Worm (Caenorhabditis elegans) whole organism, young adult: ENCODE data around the gene perm-2.

Experiments used
- B0035.1 ChIP-seq: sonication (generic microtip); optimal IDR thresholded peaks from 2 replicates; lab custom pipeline; 2016; ENCODE audit warnings: missing genetic modification characterization, mild to moderate bottlenecking, missing compliant biosample characterization, missing genotype, missing genetic modification reagents
- B0261.1 ChIP-seq: sonication (generic microtip); optimal IDR thresholded peaks from 2 replicates; lab custom pipeline; 2016; ENCODE audit warnings: mild to moderate bottlenecking, missing genetic modification characterization, moderate library complexity, missing compliant biosample characterization
- C17E4.6 ChIP-seq: fragments of 200-800 bp; sonication (Bioruptor generic); IDR thresholded peaks from 2 replicates; pipeline ENCODE4 v1.3.6; 2022; ENCODE audit warnings: missing genetic modification reagents, missing genetic modification characterization, missing compliant biosample characterization
- D2030.7 ChIP-seq: fragments of 200-800 bp; sonication (Bioruptor generic); IDR thresholded peaks from 2 replicates; pipeline ENCODE4 v1.3.6; 2022; ENCODE audit warnings: missing genetic modification reagents, missing genetic modification characterization, missing compliant biosample characterization
- F22D6.2 ChIP-seq: sonication (generic microtip); optimal IDR thresholded peaks from 2 replicates; lab custom pipeline; 2016; ENCODE audit warnings: mild to moderate bottlenecking, missing genetic modification characterization, missing compliant biosample characterization
- F49E8.2 ChIP-seq: sonication (generic microtip); optimal IDR thresholded peaks from 3 replicates; lab custom pipeline; 2017; ENCODE audit warnings: missing genetic modification characterization, mild to moderate bottlenecking, missing compliant biosample characterization, antibody characterized with exemption, moderate library complexity; ENCODE audit not compliant: insufficient read depth
- F57C9.4 ChIP-seq: sonication (generic microtip); optimal IDR thresholded peaks from 2 replicates; lab custom pipeline; 2017; ENCODE audit warnings: mild to moderate bottlenecking, missing genetic modification characterization, missing compliant biosample characterization
- K12H6.12 ChIP-seq: fragments of 200-800 bp; sonication (Bioruptor generic); optimal IDR thresholded peaks from 2 replicates; lab custom pipeline; 2018; ENCODE audit warnings: mild to moderate bottlenecking, missing genetic modification characterization, missing compliant biosample characterization
- T07F8.4 ChIP-seq: sonication (generic microtip); optimal IDR thresholded peaks from 2 replicates; lab custom pipeline; 2016; ENCODE audit warnings: mild to moderate bottlenecking, missing genetic modification characterization, moderate library complexity, missing compliant biosample characterization
- Y53F4B.3 ChIP-seq: fragments of 200-800 bp; sonication (Bioruptor generic); IDR thresholded peaks from 2 replicates; pipeline ENCODE4 v1.3.6; 2022; ENCODE audit warnings: missing genetic modification reagents, missing genetic modification characterization, missing compliant biosample characterization
- aptf-2 ChIP-seq: fragments of 200-800 bp; sonication (Bioruptor generic); conservative IDR thresholded peaks from 2 replicates; pipeline ENCODE4 v1.3.6; 2022; ENCODE audit warnings: missing genetic modification reagents, missing genetic modification characterization, missing compliant biosample characterization
- attf-5 ChIP-seq: fragments of 200-800 bp; sonication (Bioruptor generic); optimal IDR thresholded peaks from 2 replicates; lab custom pipeline; 2018; ENCODE audit warnings: mild to moderate bottlenecking, missing genetic modification characterization, missing compliant biosample characterization
- attf-6 ChIP-seq: fragments of 200-800 bp; sonication (Bioruptor generic); IDR thresholded peaks from 2 replicates; pipeline ENCODE4 v1.3.6; 2022; ENCODE audit warnings: missing genetic modification reagents, missing genetic modification characterization, missing compliant biosample characterization
- ccch-3 ChIP-seq: fragments of 200-800 bp; sonication (Bioruptor generic); optimal IDR thresholded peaks from 2 replicates; lab custom pipeline; 2018; ENCODE audit warnings: mild to moderate bottlenecking, missing genetic modification characterization, missing compliant biosample characterization
- cebp-1 ChIP-seq, 2 experiments: fragments of 200-800 bp in 1 of 2; sonication (Bioruptor generic) in 1 of 2; sonication (generic microtip) in 1 of 2; IDR thresholded peaks in 1 of 2; optimal IDR thresholded peaks in 1 of 2; 2 replicates each; pipeline versions ENCODE4 v1.3.6 to Lab custom; 2017 to 2022; ENCODE audit warnings: missing compliant biosample characterization in 2 of 2, missing genetic modification characterization in 2 of 2, mild to moderate bottlenecking in 1 of 2, missing genetic modification reagents in 1 of 2, moderate library complexity in 1 of 2
- ceh-27 ChIP-seq: fragments of 200-800 bp; sonication (Bioruptor generic); optimal IDR thresholded peaks from 2 replicates; lab custom pipeline; 2018; ENCODE audit warnings: mild to moderate bottlenecking, missing genetic modification characterization, moderate library complexity, missing compliant biosample characterization
- ceh-40 ChIP-seq: fragments of 200-800 bp; sonication (Bioruptor generic); IDR thresholded peaks from 2 replicates; pipeline ENCODE4 v1.3.6; 2022; ENCODE audit warnings: missing genetic modification characterization, missing compliant biosample characterization
- ceh-91 ChIP-seq: fragments of 200-800 bp; sonication (Bioruptor generic); IDR thresholded peaks from 2 replicates; pipeline ENCODE4 v1.3.6; 2022; ENCODE audit warnings: missing genetic modification reagents, missing genetic modification characterization, missing compliant biosample characterization
- die-1 ChIP-seq: sonication (generic microtip); optimal IDR thresholded peaks from 2 replicates; lab custom pipeline; 2016; ENCODE audit warnings: missing genotype, mild to moderate bottlenecking, missing genetic modification characterization, missing compliant biosample characterization
- efl-1 ChIP-seq: fragments of 150-350 bp; optimal IDR thresholded peaks from 2 replicates; lab custom pipeline; 2014; ENCODE audit warnings: missing biosample characterization, missing genetic modification reagents, missing genetic modification characterization
- egrh-3 ChIP-seq: fragments of 200-800 bp; sonication (Bioruptor generic); IDR thresholded peaks from 2 replicates; pipeline ENCODE4 v1.3.6; 2022; ENCODE audit warnings: missing genetic modification reagents, missing genetic modification characterization, missing compliant biosample characterization
- fkh-3 ChIP-seq: sonication (generic microtip); optimal IDR thresholded peaks from 2 replicates; lab custom pipeline; 2016; ENCODE audit warnings: mild to moderate bottlenecking, missing genetic modification characterization, missing compliant biosample characterization
- hmg-1.2 ChIP-seq: fragments of 200-800 bp; sonication (Bioruptor generic); IDR thresholded peaks from 2 replicates; pipeline ENCODE4 v1.3.6; 2022; ENCODE audit warnings: missing genetic modification reagents, missing genetic modification characterization, missing compliant biosample characterization
- hmg-20 ChIP-seq: fragments of 200-800 bp; sonication (Bioruptor generic); IDR thresholded peaks from 2 replicates; pipeline ENCODE4 v1.3.6; 2022; ENCODE audit warnings: missing genetic modification reagents, missing genetic modification characterization, missing compliant biosample characterization
- hsf-1 ChIP-seq: fragments of 200-800 bp; sonication (Bioruptor generic); IDR thresholded peaks from 2 replicates; pipeline ENCODE4 v1.3.6; 2022; ENCODE audit warnings: missing genetic modification reagents, missing genetic modification characterization, missing compliant biosample characterization
- lin-54 ChIP-seq: fragments of 200-800 bp; sonication (Bioruptor generic); optimal IDR thresholded peaks from 2 replicates; lab custom pipeline; 2018; ENCODE audit warnings: mild to moderate bottlenecking, missing genetic modification characterization, missing compliant biosample characterization
- lsl-1 ChIP-seq: fragments of 200-800 bp; sonication (Bioruptor generic); optimal IDR thresholded peaks from 2 replicates; lab custom pipeline; 2018; ENCODE audit warnings: mild to moderate bottlenecking, missing genetic modification characterization, moderate library complexity, missing compliant biosample characterization
- lsy-27 ChIP-seq: sonication (generic microtip); optimal IDR thresholded peaks from 2 replicates; lab custom pipeline; 2017; ENCODE audit warnings: missing genetic modification characterization, mild to moderate bottlenecking, missing compliant biosample characterization, antibody characterized with exemption, missing genotype, borderline replicate concordance; ENCODE audit not compliant: insufficient read depth
- madf-6 ChIP-seq: fragments of 200-800 bp; sonication (Bioruptor generic); IDR thresholded peaks from 2 replicates; pipeline ENCODE4 v1.3.6; 2022; ENCODE audit warnings: missing genetic modification reagents, missing genetic modification characterization, missing compliant biosample characterization
- madf-8 ChIP-seq: fragments of 200-800 bp; sonication (Bioruptor generic); conservative IDR thresholded peaks from 2 replicates; pipeline ENCODE4 v1.3.6; 2022; ENCODE audit warnings: missing genetic modification reagents, missing genetic modification characterization, missing compliant biosample characterization
- mcd-1 ChIP-seq: fragments of 200-800 bp; sonication (Bioruptor generic); IDR thresholded peaks from 2 replicates; pipeline ENCODE4 v1.3.6; 2022; ENCODE audit warnings: missing genetic modification reagents, missing genetic modification characterization, missing compliant biosample characterization
- mes-4 ChIP-seq: sonication (generic microtip); optimal IDR thresholded peaks from 2 replicates; lab custom pipeline; 2016; ENCODE audit warnings: missing genotype, missing genetic modification characterization, missing compliant biosample characterization
- nfya-2 ChIP-seq: fragments of 200-800 bp; sonication (Bioruptor generic); IDR thresholded peaks from 2 replicates; pipeline ENCODE4 v1.3.6; 2022; ENCODE audit warnings: missing genetic modification reagents, missing genetic modification characterization, missing compliant biosample characterization
- nfyb-1 ChIP-seq: fragments of 200-800 bp; sonication (Bioruptor generic); IDR thresholded peaks from 2 replicates; pipeline ENCODE4 v1.3.6; 2022; ENCODE audit warnings: missing genetic modification reagents, missing genetic modification characterization, missing compliant biosample characterization
- nhr-120 ChIP-seq: fragments of 200-800 bp; sonication (Bioruptor generic); IDR thresholded peaks from 2 replicates; pipeline ENCODE4 v1.3.6; 2022; ENCODE audit warnings: missing genetic modification characterization, missing compliant biosample characterization
- nhr-80 ChIP-seq: sonication (generic microtip); optimal IDR thresholded peaks from 2 replicates; lab custom pipeline; 2016; ENCODE audit warnings: missing genetic modification characterization, missing compliant biosample characterization
- sdz-38 ChIP-seq: sonication (generic microtip); optimal IDR thresholded peaks from 2 replicates; lab custom pipeline; 2016; ENCODE audit warnings: missing genotype, missing genetic modification characterization, missing compliant biosample characterization
- snpc-1.1 ChIP-seq: sonication (generic microtip); optimal IDR thresholded peaks from 2 replicates; lab custom pipeline; 2017; ENCODE audit warnings: missing genetic modification characterization, mild to moderate bottlenecking, missing compliant biosample characterization, antibody characterized with exemption, moderate library complexity, missing genotype, missing genetic modification reagents; ENCODE audit not compliant: insufficient read depth
- snpc-1.3 ChIP-seq: sonication (generic microtip); optimal IDR thresholded peaks from 2 replicates; lab custom pipeline; 2017; ENCODE audit warnings: missing genetic modification characterization, mild to moderate bottlenecking, missing compliant biosample characterization, antibody characterized with exemption, moderate library complexity, missing genotype, missing genetic modification reagents; ENCODE audit not compliant: insufficient read depth
- snpc-3.4 ChIP-seq: sonication (generic microtip); optimal IDR thresholded peaks from 2 replicates; lab custom pipeline; 2017; ENCODE audit warnings: missing genetic modification characterization, mild to moderate bottlenecking, missing compliant biosample characterization, antibody characterized with exemption, moderate library complexity, missing genotype, missing genetic modification reagents
- sptf-2 ChIP-seq: fragments of 200-800 bp; sonication (Bioruptor generic); optimal IDR thresholded peaks from 2 replicates; lab custom pipeline; 2018; ENCODE audit warnings: mild to moderate bottlenecking, missing genetic modification characterization, missing compliant biosample characterization
- tbp1 ChIP-seq: fragments of 200-800 bp; sonication (Bioruptor generic); optimal IDR thresholded peaks from 2 replicates; lab custom pipeline; 2018; ENCODE audit warnings: mild to moderate bottlenecking, missing genetic modification characterization, missing compliant biosample characterization
- unc-62 ChIP-seq: fragments of 150-350 bp; optimal IDR thresholded peaks from 2 replicates; lab custom pipeline; 2014; ENCODE audit warnings: missing biosample characterization, missing genetic modification reagents, missing genetic modification characterization
- xnd-1 ChIP-seq: sonication (generic microtip); optimal IDR thresholded peaks from 2 replicates; lab custom pipeline; 2016; ENCODE audit warnings: missing genotype, missing genetic modification reagents, missing genetic modification characterization, missing compliant biosample characterization
- ztf-22 ChIP-seq: fragments of 200-800 bp; sonication (Bioruptor generic); optimal IDR thresholded peaks from 2 replicates; lab custom pipeline; 2018; ENCODE audit warnings: mild to moderate bottlenecking, missing genetic modification characterization, moderate library complexity, missing compliant biosample characterization
- ztf-28 ChIP-seq: fragments of 200-800 bp; sonication (Bioruptor generic); IDR thresholded peaks from 2 replicates; pipeline ENCODE4 v1.3.6; 2022; ENCODE audit warnings: missing genetic modification reagents, missing genetic modification characterization, missing compliant biosample characterization

perm-2 gene

ce11 chrIV:1168311-1168965 lies 41.8 kb downstream of the perm-2 start (continued):
- no peak for TF ChIP-seq D2030.7
- TF ChIP-seq madf-6, result no peak
- peak; percentile 50; the same call in 1 of the 2 replicates for TF ChIP-seq mcd-1
- TF ChIP-seq C17E4.6, result no peak
- TF ChIP-seq lin-54 (GFP tag; lab: Kevin White, UChicago), result peak; percentile 15
- no peak for TF ChIP-seq ceh-40
- no peak for TF ChIP-seq lsy-27 (tag; lab: Kevin White, UChicago)
- no peak for TF ChIP-seq T07F8.4 (tag; lab: Kevin White, UChicago)
- TF ChIP-seq sptf-2 (GFP tag; lab: Kevin White, UChicago), result no peak
- TF ChIP-seq nfyb-1 (GFP tag; lab: Robert Waterston, UW), result 0 out of 2 replicates have a peak, but pooled peaks have one; percentile 26
- TF ChIP-seq attf-6 (GFP tag; lab: Robert Waterston, UW), result no peak
- TF ChIP-seq K12H6.12, result peak; percentile 25
- no peak for TF ChIP-seq tbp1 (GFP tag; lab: Kevin White, UChicago)
- TF ChIP-seq ceh-91 (GFP tag; lab: Robert Waterston, UW), result no peak
- TF ChIP-seq nfya-2 (GFP tag; lab: Robert Waterston, UW), result no peak
- TF ChIP-seq unc-62 (GFP tag; lab: Kevin White, UChicago), result no peak
- no peak for TF ChIP-seq cebp-1 (GFP tag; IDR thresholded peaks at IDR 0.05; lab: Robert Waterston, UW)
- TF ChIP-seq cebp-1 (tag; optimal IDR thresholded peaks at IDR 0.05; lab: Kevin White, UChicago), result peak; percentile 65
- no peak for TF ChIP-seq snpc-1.1
- TF ChIP-seq B0261.1, result no peak
- no peak for TF ChIP-seq Y53F4B.3 (GFP tag; lab: Robert Waterston, UW)
- TF ChIP-seq fkh-3 (tag; lab: Kevin White, UChicago), result no peak
- peak; percentile 65; the same call in 1 of the 2 replicates for TF ChIP-seq egrh-3 (GFP tag; lab: Robert Waterston, UW)
- TF ChIP-seq mes-4 (tag; lab: Kevin White, UChicago), result no peak
- no peak for TF ChIP-seq nhr-80 (tag; lab: Kevin White, UChicago)
- no peak for TF ChIP-seq xnd-1 (tag; lab: Kevin White, UChicago)
- no peak for TF ChIP-seq ccch-3 (GFP tag; lab: Kevin White, UChicago)
- no peak for TF ChIP-seq ztf-28 (GFP tag; lab: Robert Waterston, UW)
- TF ChIP-seq nhr-120, result no peak
- TF ChIP-seq B0035.1 (tag; lab: Kevin White, UChicago), result no peak
- TF ChIP-seq ztf-22 (GFP tag; lab: Kevin White, UChicago), result no peak
- no peak for TF ChIP-seq die-1 (tag; lab: Kevin White, UChicago)
- no peak for TF ChIP-seq aptf-2
- no peak for TF ChIP-seq sdz-38 (tag; lab: Kevin White, UChicago)
- peak; percentile 98 for TF ChIP-seq hmg-1.2
- TF ChIP-seq madf-8 (GFP tag; lab: Robert Waterston, UW), result no peak
- no peak for TF ChIP-seq hmg-20 (GFP tag; lab: Robert Waterston, UW)
- TF ChIP-seq F22D6.2 (tag; lab: Kevin White, UChicago), result no peak
- TF ChIP-seq hsf-1, result no peak
- no peak for TF ChIP-seq F49E8.2 (tag; lab: Kevin White, UChicago)
- no peak for TF ChIP-seq lsl-1 (GFP tag; lab: Kevin White, UChicago)
- TF ChIP-seq F57C9.4 (tag; lab: Kevin White, UChicago), result no peak
- TF ChIP-seq snpc-3.4 (tag; lab: Kevin White, UChicago), result no peak
- TF ChIP-seq snpc-1.3 (tag; lab: Kevin White, UChicago), result no peak
- no peak for TF ChIP-seq efl-1 (GFP tag; lab: Kevin White, UChicago)
- peak; percentile 65 for TF ChIP-seq ceh-27
- TF ChIP-seq attf-5 (GFP tag; lab: Kevin White, UChicago), result peak; percentile 66
